Fruit fly (Drosophila melanogaster) Kc167 (cell line): ENCODE measurements around the gene Crk.

Source experiments
- Myc ChIP-seq: fragments of >200 bp; optimal IDR thresholded peaks from 2 replicates; lab custom pipeline; 2017; ENCODE audit warnings: missing external identifiers
- Sin3A ChIP-seq: fragments of >200 bp; optimal IDR thresholded peaks from 2 replicates; lab custom pipeline; 2018; ENCODE audit warnings: missing external identifiers
- h ChIP-seq: fragments of >200 bp; optimal IDR thresholded peaks from 3 replicates; lab custom pipeline; 2018; ENCODE audit warnings: missing external identifiers
- insv ChIP-seq: fragments of >200 bp; optimal IDR thresholded peaks from 3 replicates; lab custom pipeline; 2018; ENCODE audit warnings: missing external identifiers
- psq ChIP-seq: fragments of >200 bp; optimal IDR thresholded peaks from 2 replicates; lab custom pipeline; 2017; ENCODE audit warnings: missing external identifiers
- ttk ChIP-seq: sonication (Bioruptor generic); optimal IDR thresholded peaks from 2 replicates; lab custom pipeline; 2017; ENCODE audit warnings: missing external identifiers

Gene Crk

dm6 chr4:210011-210649 is at the start of gene Crk:
Gene Crk, plus strand, starts transcription at chr4:210224.
- TF ChIP-seq insv (lab: Kevin White, UChicago), result no peak
- no peak for TF ChIP-seq ttk
- TF ChIP-seq h (lab: Kevin White, UChicago), result no peak
- TF ChIP-seq Sin3A, result no peak
- TF ChIP-seq psq (lab: Kevin White, UChicago), result no peak
- TF ChIP-seq Myc, result no peak

- no peak for TF ChIP-seq h (lab: Kevin White, UChicago)
- TF ChIP-seq Myc, result no peak
- TF ChIP-seq ttk, result no peak
- TF ChIP-seq insv (lab: Kevin White, UChicago), result no peak
- no peak for TF ChIP-seq Sin3A
- TF ChIP-seq psq (lab: Kevin White, UChicago), result no peak
Measured at dm6 chr4:165159-165558, 44.9 kb upstream of the Crk start.

- no peak for TF ChIP-seq psq (lab: Kevin White, UChicago)
- TF ChIP-seq insv (lab: Kevin White, UChicago), result no peak
- TF ChIP-seq ttk, result no peak
Measured at dm6 chr4:167515-167914, 42.5 kb upstream of the Crk start.

dm6 chr4:174526-174925 is 35.5 kb upstream of the Crk start:
- TF ChIP-seq insv (lab: Kevin White, UChicago) (no peak), Myc (no peak), h (lab: Kevin White, UChicago) (no peak), ttk (no peak), Sin3A (no peak)

DNA sequence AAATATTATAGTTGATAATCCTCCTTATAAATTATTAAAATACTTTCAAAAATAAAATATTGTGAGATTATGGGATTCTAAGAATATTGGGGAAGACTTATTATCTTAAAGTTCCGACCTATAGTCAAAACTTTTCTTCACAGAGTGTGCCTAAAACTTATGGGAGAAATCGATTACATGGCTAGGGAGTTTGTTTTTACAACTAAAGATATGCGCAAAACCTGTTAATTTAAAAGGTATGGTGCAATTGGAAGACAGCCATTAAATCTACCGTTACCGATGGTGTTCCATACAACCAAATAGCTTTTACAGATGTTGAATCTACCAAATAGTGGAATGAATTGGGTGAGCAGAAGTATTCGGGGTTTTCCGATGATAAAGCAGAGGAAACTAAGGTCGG is 34.8 kb upstream of the Crk start, which contains the start of gene CG33978:
Gene CG33978, minus strand, starts transcription at position 395 of the 400 bp plus-strand sequence.
- no peak for TF ChIP-seq psq (lab: Kevin White, UChicago)
- TF ChIP-seq h (lab: Kevin White, UChicago), result no peak
- no peak for TF ChIP-seq ttk
- TF ChIP-seq Myc, result no peak
- TF ChIP-seq Sin3A, result no peak
- no peak for TF ChIP-seq insv (lab: Kevin White, UChicago)

- TF ChIP-seq Myc, result no peak
- TF ChIP-seq insv (lab: Kevin White, UChicago), result no peak
- no peak for TF ChIP-seq psq (lab: Kevin White, UChicago)
- TF ChIP-seq h (lab: Kevin White, UChicago), result no peak
- TF ChIP-seq Sin3A, result no peak
- TF ChIP-seq ttk, result no peak
Measured at dm6 chr4:179062-179919, 30.7 kb upstream of the Crk start, which contains the start of gene Arl4. Gene Arl4, minus strand, starts transcription at chr4:179389.

DNA sequence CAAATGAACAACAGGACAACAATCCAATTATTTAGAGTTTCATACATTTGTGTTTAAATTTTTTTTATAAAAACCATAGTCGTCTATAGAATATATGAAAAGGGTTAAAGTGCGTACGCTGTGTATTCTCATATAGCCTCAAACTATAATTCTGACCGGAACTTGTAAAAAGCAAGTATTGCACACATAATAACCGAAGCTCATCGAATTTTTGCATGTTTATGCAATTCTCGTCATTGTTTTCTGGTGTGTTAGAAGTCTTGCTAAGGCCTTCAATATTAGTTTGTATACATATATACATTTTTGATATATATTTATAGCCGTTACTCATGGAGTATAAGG is 30.1 kb upstream of the Crk start:
- TF ChIP-seq h (lab: Kevin White, UChicago) (no peak), Sin3A (no peak), Myc (no peak), psq (lab: Kevin White, UChicago) (no peak), insv (lab: Kevin White, UChicago) (no peak), ttk (no peak)

dm6 chr4:180780-181179 is 29.2 kb upstream of the Crk start:
- TF ChIP-seq Myc (no peak), psq (lab: Kevin White, UChicago) (no peak), insv (lab: Kevin White, UChicago) (no peak), h (lab: Kevin White, UChicago) (no peak)

DNA sequence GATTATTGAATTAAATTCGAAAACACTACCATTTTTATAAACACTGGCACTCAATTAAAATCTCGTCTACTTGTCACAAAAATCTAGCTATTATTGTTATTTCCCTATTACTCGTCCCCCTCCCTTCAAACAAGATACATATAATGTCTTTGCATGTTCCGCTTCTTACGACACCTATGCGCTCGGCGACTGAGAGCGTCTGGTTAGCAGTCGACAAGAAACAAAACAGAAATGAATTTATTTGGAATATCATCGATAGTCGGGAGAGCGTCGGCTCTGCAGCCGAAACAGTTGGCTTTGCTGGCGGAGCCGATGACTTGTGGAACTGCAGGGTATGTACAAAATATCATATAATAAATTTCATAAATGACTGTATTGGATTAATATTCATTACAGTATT is 28.4 kb upstream of the Crk start:
- TF ChIP-seq insv (lab: Kevin White, UChicago) (no peak), ttk (no peak), Myc (no peak), psq (lab: Kevin White, UChicago) (no peak), h (lab: Kevin White, UChicago) (no peak), Sin3A (no peak)

dm6 chr4:183681-184080 is 26.3 kb upstream of the Crk start:
- TF ChIP-seq psq (lab: Kevin White, UChicago) (no peak), h (lab: Kevin White, UChicago) (no peak), Sin3A (no peak), Myc (no peak), ttk (no peak), insv (lab: Kevin White, UChicago) (no peak)

dm6 chr4:192540-192939 is 17.5 kb upstream of the Crk start:
- no peak for TF ChIP-seq ttk
- no peak for TF ChIP-seq insv (lab: Kevin White, UChicago)
- no peak for TF ChIP-seq Myc

DNA sequence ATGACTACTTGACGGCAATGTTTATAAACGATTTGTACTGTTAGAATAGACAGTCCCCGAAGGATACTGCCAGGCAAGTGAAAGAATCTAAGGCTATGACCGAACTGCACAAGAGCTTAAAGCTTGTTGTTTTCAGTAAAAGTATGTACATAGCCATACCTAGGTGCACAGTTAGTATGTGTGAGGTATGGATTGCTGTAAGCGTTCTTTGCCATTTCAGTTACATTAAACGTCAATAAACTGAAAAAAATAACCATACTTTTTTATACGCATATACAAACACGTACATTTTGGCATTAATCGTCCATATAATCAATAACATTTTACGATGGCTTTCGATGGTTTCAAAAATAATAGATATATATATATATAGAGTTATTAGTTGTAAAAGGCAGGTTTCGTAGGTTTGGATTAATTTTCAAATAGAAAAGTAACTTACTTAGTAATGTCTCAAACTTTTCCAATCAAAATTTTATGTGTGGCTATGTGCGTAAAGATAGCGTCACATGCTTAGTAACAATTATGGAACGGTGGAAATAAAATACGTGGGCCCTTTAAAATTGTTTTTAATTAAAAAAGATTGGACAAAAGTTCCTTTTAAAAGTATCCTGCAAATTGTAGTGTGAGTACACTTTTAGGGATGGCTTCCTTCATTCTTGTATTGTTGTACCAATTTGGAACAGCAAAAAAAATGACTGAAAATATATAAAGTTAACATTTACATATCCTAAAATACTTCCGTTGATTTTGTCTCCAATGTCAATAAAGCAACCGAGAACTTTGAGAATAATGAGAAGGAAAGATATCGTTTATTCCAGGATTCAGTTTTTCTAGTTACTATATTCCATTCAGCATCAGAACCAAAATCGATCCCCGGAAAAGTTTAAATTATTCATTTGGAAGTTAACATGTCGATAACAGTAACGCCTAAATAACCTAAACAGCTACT is 16.4 kb upstream of the Crk start, which contains the start of gene Abcd1:
Gene Abcd1, minus strand, starts transcription at position 444 of the 949 bp plus-strand sequence.
- TF ChIP-seq h (lab: Kevin White, UChicago) (peak; percentile 40), Sin3A (no peak), Myc (no peak)
